Worm (Caenorhabditis elegans) whole organism, L3 larva: ENCODE results near the gene ZK354.2.

Experiments
- R02D3.7 ChIP-seq: fragments of 150-350 bp; optimal IDR thresholded peaks from 2 replicates; lab custom pipeline; 2014; ENCODE audit warnings: missing biosample characterization, missing genetic modification characterization
- ceh-16 ChIP-seq: sonication (generic microtip); optimal IDR thresholded peaks from 2 replicates; lab custom pipeline; 2017; ENCODE audit warnings: missing biosample characterization, missing genetic modification characterization
- ceh-28 ChIP-seq: fragments of 150-350 bp; optimal IDR thresholded peaks from 2 replicates; lab custom pipeline; 2014; ENCODE audit warnings: missing biosample characterization, missing genetic modification reagents, missing genetic modification characterization
- ceh-82 ChIP-seq: fragments of 150-350 bp; optimal IDR thresholded peaks from 2 replicates; lab custom pipeline; 2014; ENCODE audit warnings: missing biosample characterization, missing genetic modification characterization
- ceh-9 ChIP-seq: sonication (generic microtip); optimal IDR thresholded peaks from 2 replicates; lab custom pipeline; 2018; ENCODE audit warnings: missing biosample characterization, missing genetic modification characterization
- egl-27 ChIP-seq: sonication (generic microtip); optimal IDR thresholded peaks from 4 replicates; lab custom pipeline; 2017; ENCODE audit warnings: missing biosample characterization, missing genetic modification reagents, missing genetic modification characterization
- egl-5 ChIP-seq: fragments of 150-350 bp; optimal IDR thresholded peaks from 2 replicates; lab custom pipeline; 2017; ENCODE audit warnings: missing biosample characterization, missing genetic modification reagents, missing genetic modification characterization, inconsistent platforms
- elt-2 ChIP-seq: sonication (generic microtip); optimal IDR thresholded peaks from 2 replicates; lab custom pipeline; 2016; ENCODE audit warnings: missing genetic modification reagents, mild to moderate bottlenecking, missing genetic modification characterization, missing compliant biosample characterization
- elt-3 ChIP-seq, 3 experiments: fragments of 150-350 bp in 1 of 3; sonication (generic microtip) in 2 of 3; optimal IDR thresholded peaks; 2 replicates in 2 of 3; 4 replicates in 1 of 3; lab custom pipeline; 2014 to 2017; ENCODE audit warnings: missing biosample characterization in 3 of 3, missing genetic modification characterization in 3 of 3
- eor-1 ChIP-seq, 2 experiments: fragments of 150-350 bp; optimal IDR thresholded peaks; 2 replicates each; lab custom pipeline; 2014 to 2018; ENCODE audit warnings: missing biosample characterization in 2 of 2, missing genetic modification characterization in 2 of 2
- hmg-11 ChIP-seq: sonication (generic microtip); optimal IDR thresholded peaks from 2 replicates; lab custom pipeline; 2016; ENCODE audit warnings: missing genetic modification characterization, missing compliant biosample characterization
- jun-1 ChIP-seq: fragments of 150-350 bp; optimal IDR thresholded peaks from 2 replicates; lab custom pipeline; 2014; ENCODE audit warnings: missing biosample characterization, missing genetic modification reagents, missing genetic modification characterization
- lin-15B ChIP-seq: fragments of 150-350 bp; optimal IDR thresholded peaks from 2 replicates; lab custom pipeline; 2014; ENCODE audit warnings: missing biosample characterization, missing genetic modification characterization
- lin-39 ChIP-seq: fragments of 150-350 bp; optimal IDR thresholded peaks from 2 replicates; lab custom pipeline; 2018; ENCODE audit warnings: missing biosample characterization, missing genetic modification reagents, missing genetic modification characterization
- lsy-12 ChIP-seq: sonication (generic microtip); optimal IDR thresholded peaks from 2 replicates; lab custom pipeline; 2016; ENCODE audit warnings: mild to moderate bottlenecking, missing genetic modification characterization, missing compliant biosample characterization
- mml-1 ChIP-seq: fragments of 150-350 bp; sonication (generic microtip); optimal IDR thresholded peaks from 3 replicates; lab custom pipeline; 2014; ENCODE audit warnings: missing biosample characterization, missing genetic modification characterization
- nfya-1 ChIP-seq: sonication (generic microtip); optimal IDR thresholded peaks from 2 replicates; lab custom pipeline; 2017; ENCODE audit warnings: missing genetic modification characterization, mild to moderate bottlenecking, missing compliant biosample characterization, antibody characterized with exemption, moderate library complexity; ENCODE audit not compliant: insufficient read depth
- nhr-23 ChIP-seq: fragments of 150-350 bp; optimal IDR thresholded peaks from 2 replicates; lab custom pipeline; 2014; ENCODE audit warnings: missing biosample characterization, missing genetic modification reagents, missing genetic modification characterization
- nhr-25 ChIP-seq: sonication (generic microtip); optimal IDR thresholded peaks from 2 replicates; lab custom pipeline; 2017; ENCODE audit warnings: missing biosample characterization, missing genetic modification characterization
- nhr-43 ChIP-seq: sonication (generic microtip); optimal IDR thresholded peaks from 2 replicates; lab custom pipeline; 2016; ENCODE audit warnings: mild to moderate bottlenecking, missing genetic modification characterization, missing compliant biosample characterization; ENCODE audit not compliant: poor library complexity, severe bottlenecking
- nhr-67 ChIP-seq: fragments of 150-350 bp; optimal IDR thresholded peaks from 2 replicates; lab custom pipeline; 2014; ENCODE audit warnings: missing biosample characterization, missing genetic modification characterization
- nhr-76 ChIP-seq: fragments of 150-350 bp; sonication (generic microtip); optimal IDR thresholded peaks from 5 replicates; lab custom pipeline; 2014; ENCODE audit warnings: missing biosample characterization, missing genetic modification characterization
- pha-4 ChIP-seq: fragments of 150-350 bp; optimal IDR thresholded peaks from 2 replicates; lab custom pipeline; 2014; ENCODE audit warnings: missing biosample characterization, missing genetic modification reagents, missing genetic modification characterization
- pqm-1 ChIP-seq: fragments of 150-350 bp; optimal IDR thresholded peaks from 2 replicates; lab custom pipeline; 2017; ENCODE audit warnings: missing biosample characterization, missing genetic modification characterization, inconsistent platforms
- skn-1 ChIP-seq: fragments of 150-350 bp; optimal IDR thresholded peaks from 2 replicates; lab custom pipeline; 2014; ENCODE audit warnings: missing biosample characterization, missing genetic modification characterization
- snpc-4 ChIP-seq: fragments of 150-350 bp; optimal IDR thresholded peaks from 2 replicates; lab custom pipeline; 2014; ENCODE audit warnings: missing biosample characterization, missing genetic modification characterization
- unc-39 ChIP-seq: sonication (generic microtip); optimal IDR thresholded peaks from 4 replicates; lab custom pipeline; 2017; ENCODE audit warnings: missing biosample characterization, missing genetic modification characterization
- ztf-11 ChIP-seq: fragments of 150-350 bp; optimal IDR thresholded peaks from 2 replicates; lab custom pipeline; 2014; ENCODE audit warnings: missing biosample characterization, missing genetic modification characterization
- ztf-4 ChIP-seq: fragments of 150-350 bp; optimal IDR thresholded peaks from 2 replicates; lab custom pipeline; 2014; ENCODE audit warnings: missing biosample characterization, missing genetic modification characterization

ZK354.2 gene

DNA sequence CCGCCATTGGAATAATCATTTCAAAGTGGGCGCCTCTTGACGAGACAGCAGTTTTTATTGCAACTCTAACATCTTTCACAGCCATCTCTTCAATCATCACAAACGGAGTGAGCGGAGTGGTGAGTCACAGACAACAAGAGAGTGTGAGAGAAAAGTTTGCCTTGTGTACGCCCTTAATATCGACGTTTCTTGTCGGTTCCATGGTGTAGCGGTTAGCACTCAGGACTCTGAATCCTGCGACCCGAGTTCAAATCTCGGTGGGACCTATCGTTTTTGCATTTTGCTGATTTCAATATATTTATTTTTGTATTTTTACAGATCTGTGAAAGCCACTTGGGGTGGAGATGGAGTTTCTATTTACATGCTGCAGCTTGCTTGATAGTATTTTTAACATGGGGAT lies 21.3 kb downstream of the ZK354.2 start:
- TF ChIP-seq jun-1 (tag; lab: Kevin White, UChicago) (peak; percentile 23), nhr-25 (tag; lab: Kevin White, UChicago) (peak; percentile 34), nhr-43 (tag; lab: Kevin White, UChicago) (peak; percentile 57), nhr-76 (tag; lab: Kevin White, UChicago) (no peak), lsy-12 (tag; lab: Kevin White, UChicago) (peak; percentile 42), egl-5 (peak; percentile 46), hmg-11 (tag; lab: Kevin White, UChicago) (peak; percentile 56), mml-1 (tag; lab: Kevin White, UChicago) (no peak), ztf-4 (tag; lab: Kevin White, UChicago) (no peak), pha-4 (tag; lab: Kevin White, UChicago) (peak; percentile 63), elt-2 (peak; percentile 10), pqm-1 (peak; percentile 52), ztf-11 (tag; lab: Kevin White, UChicago) (no peak), ceh-16 (tag; lab: Kevin White, UChicago) (no peak), skn-1 (tag; lab: Kevin White, UChicago) (peak; percentile 39), lin-15B (peak; percentile 40), eor-1 (tag; optimal IDR thresholded peaks at IDR 0.05; lab: Kevin White, UChicago) (no peak), nfya-1 (tag; lab: Kevin White, UChicago) (peak; percentile 63), egl-27 (no peak), lin-39 (no peak), snpc-4 (tag; lab: Kevin White, UChicago) (peak; percentile 9)

DNA sequence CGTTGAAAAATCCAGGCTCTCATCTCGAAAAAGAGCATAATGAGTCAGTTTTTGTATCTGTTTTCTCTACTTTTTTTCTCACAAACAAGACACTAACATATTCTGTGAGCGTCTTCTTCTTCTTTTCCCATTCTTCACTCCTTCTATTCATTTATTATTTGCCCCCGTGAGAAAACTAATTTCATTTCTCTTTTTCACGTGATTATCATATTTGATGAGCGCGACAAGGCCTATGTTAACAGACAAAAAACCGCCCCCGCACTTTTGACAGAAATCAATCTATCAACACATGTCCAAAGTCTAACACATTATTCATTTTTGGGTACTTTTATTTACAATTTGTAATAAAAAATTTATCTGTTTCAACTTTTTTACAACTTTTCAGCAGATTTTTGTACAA lies 24.4 kb downstream of the ZK354.2 start:
- TF ChIP-seq jun-1 (tag; lab: Kevin White, UChicago): no peak
- TF ChIP-seq R02D3.7: no peak
- no peak for TF ChIP-seq egl-5
- no peak for TF ChIP-seq nhr-67 (tag; lab: Kevin White, UChicago)
- TF ChIP-seq ceh-16 (tag; lab: Kevin White, UChicago): no peak
- TF ChIP-seq, all 47 proteins: peak for 0

DNA sequence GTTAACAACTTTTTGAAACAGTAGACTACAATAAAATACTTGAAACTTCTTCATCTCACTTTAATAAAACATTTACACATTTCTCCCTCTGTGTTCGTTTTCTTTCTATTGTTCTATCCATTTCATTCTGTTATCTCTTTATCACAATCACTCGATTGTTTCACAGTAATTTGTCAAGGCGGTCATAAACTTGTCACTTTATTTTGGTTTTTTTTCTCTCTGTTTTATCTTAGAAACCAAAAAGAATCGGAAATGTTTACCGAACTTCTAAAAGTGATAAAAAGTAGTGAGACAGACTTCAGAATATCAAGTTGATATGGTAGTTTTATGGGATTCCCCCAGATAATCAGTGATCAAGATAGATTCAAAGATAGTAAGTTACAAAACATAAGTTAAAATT lies 26.1 kb downstream of the ZK354.2 start, which contains the start of gene Y4C6B.2:
Gene Y4C6B.2 (plus strand): TSS at position 320 of the 400 bp plus-strand sequence.
- TF ChIP-seq elt-3 (tag; optimal IDR thresholded peaks at IDR 0.05; lab: Kevin White, UChicago) (peak in 1 of 3 experiments; percentile 24), nhr-23 (tag; lab: Kevin White, UChicago) (no peak)

DNA sequence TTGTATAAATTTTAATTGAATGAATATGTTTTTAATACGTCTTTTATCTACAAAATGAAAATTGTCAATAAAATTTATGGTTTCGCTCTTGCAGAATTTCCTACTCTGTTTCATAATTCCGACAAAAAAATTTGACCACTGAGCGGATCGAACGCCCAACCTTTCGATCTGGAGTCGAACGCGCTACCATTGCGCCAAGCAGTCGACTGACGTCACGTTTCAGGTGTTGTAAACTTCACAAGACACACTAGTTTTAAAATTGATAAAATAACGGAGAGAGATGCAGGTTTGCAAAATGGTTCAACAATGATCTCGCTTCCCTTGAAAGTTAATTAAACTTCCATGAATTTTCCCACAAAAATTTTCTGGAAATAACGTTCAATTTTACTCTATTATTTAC lies 31.0 kb downstream of the ZK354.2 start:
- TF ChIP-seq eor-1 (tag; optimal IDR thresholded peaks at IDR 0.05; lab: Kevin White, UChicago) (no peak), elt-2 (peak; percentile 30), nfya-1 (tag; lab: Kevin White, UChicago) (peak; percentile 13), R02D3.7 (no peak), ceh-28 (tag; lab: Kevin White, UChicago) (no peak), nhr-43 (tag; lab: Kevin White, UChicago) (peak; percentile 17), pqm-1 (peak; percentile 22)

DNA sequence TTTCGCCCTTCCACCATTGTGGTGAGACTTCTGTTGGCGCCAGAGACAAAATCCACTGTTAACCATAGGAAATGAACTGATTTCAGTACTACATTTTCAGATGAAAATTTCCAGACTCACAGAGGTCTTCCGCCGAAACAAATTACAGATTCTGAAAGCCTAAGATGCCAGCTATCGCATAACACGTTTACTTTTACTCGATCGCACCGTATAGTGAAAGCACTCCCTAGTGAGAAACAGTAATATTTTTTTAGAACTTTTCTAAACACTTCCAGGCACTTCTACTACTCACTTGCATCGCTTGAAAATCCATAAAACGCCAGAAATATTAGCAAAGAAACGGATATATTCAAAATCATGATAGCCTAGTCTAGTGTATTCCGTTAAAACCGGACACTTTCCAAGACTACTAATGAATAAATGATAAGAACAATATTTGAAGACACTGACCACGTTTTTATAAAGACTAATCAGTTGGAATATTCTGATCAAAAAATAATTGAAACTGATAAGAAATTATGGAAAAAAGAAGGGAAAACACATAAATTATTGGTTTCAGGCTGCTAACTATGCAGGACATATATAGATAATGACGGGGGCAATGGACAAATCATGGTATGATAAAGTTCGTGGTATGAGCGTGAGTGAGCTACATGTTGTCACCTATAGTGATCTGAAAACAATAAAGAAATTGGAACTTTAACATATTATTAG lies 37.4 kb downstream of the ZK354.2 start, which contains the start of gene gba-4:
Gene gba-4 (minus strand): TSS at position 418 of the 714 bp plus-strand sequence.
- TF ChIP-seq pqm-1: peak; percentile 42
- TF ChIP-seq elt-2: peak; percentile 81

DNA sequence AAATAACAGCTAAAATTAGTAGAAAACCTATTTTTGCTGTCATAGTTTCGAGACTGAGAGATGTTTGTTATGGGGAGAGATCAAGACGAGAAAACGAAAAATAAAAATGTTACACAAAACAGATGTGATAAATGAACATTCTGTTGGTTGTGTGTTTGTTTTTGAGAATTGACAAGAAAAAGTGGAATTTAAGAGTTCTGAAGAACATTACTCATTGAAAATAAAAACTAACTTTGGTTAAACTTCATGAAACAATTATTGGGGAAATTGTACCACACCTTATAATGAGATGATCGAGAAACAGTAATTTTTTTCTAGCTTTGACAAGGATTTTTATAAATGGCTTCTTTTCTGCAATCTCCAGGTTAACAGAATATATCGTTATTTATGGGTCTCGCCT lies 40.2 kb downstream of the ZK354.2 start, which contains the start of gene Y4C6B.7:
Gene Y4C6B.7 (minus strand): TSS at position 101 of the 400 bp plus-strand sequence.
- TF ChIP-seq ceh-9 (tag; lab: Kevin White, UChicago): no peak
- no peak for TF ChIP-seq unc-39 (tag; lab: Kevin White, UChicago)
- no peak for TF ChIP-seq ceh-82 (tag; lab: Kevin White, UChicago)
- TF ChIP-seq, all 47 proteins: peak for 0
